Fruit fly (Drosophila melanogaster): ENCODE data around the gene CG43999.

CG43999 gene

DNA sequence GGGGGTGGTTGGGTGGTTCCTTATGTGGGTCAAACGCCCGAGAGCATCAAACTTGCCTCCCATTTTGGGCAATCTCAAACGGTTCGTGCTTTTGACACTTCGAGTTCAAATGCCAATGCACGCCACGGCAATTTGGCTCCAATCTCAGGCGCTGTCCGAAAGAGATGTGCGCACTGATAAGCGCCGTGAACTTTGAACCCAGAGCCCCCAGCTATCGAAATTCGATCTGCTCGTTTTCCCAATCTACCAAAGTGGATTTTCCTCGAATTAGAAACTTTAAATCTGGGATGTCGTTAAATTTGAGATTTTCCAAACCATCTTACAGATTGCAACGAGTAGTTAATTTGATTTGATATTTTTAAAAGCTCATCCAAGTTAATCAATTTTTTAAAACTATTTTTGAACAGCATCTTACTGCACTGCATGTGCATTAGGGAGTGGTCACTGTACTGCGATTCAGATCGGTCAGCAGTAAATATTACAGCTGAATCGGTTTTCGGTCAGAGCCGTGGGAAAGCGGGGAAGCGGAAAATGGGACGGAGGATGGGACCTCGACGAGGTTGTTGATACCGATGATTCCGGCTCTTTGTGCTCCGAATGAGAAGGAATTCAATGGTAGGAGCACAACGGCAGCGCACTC is 44.6 kb downstream of the CG43999 start:
- no peak for TF ChIP-seq CG9948 (tag; optimal IDR thresholded peaks at IDR 0.05)
- TF ChIP-seq CG12605 (GFP tag; IDR thresholded peaks at IDR 0.05), result no peak
- peak; percentile 67 for TF ChIP-seq EcR (GFP tag; optimal IDR thresholded peaks at IDR 0.05)
- TF ChIP-seq CG17806 (tag; optimal IDR thresholded peaks at IDR 0.05), result no peak

DNA sequence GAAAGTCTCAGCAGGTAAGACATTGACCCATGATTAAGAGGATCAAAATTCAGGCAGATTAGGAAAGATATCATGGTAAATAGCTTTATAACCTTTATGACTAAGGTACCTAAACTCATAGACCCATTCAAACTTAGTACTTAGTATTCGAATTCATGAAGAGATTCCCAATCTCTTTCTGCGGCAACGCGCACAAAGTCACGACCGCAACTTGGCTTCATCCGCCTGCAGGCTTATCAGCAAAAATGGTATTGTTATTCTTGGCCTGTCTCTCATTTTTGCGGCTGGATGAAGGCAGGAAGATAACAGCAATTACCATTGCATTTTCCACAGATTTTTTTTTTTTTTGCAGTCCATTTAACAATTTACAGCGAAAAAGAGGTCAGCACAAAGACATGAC is 48.5 kb downstream of the CG43999 start:
- TF ChIP-seq CG8159 (tag; optimal IDR thresholded peaks at IDR 0.05) (no peak), CG17806 (tag; optimal IDR thresholded peaks at IDR 0.05) (no peak), CG12605 (GFP tag; IDR thresholded peaks at IDR 0.05) (no peak), CG9948 (tag; optimal IDR thresholded peaks at IDR 0.05) (no peak), CG15710 (tag; optimal IDR thresholded peaks at IDR 0.05) (no peak), rn (GFP tag; IDR thresholded peaks at IDR 0.05) (no peak), fd96Ca (GFP tag; IDR thresholded peaks at IDR 0.05) (no peak), Pif1B (GFP tag; optimal IDR thresholded peaks at IDR 0.05) (no peak), gl (tag; optimal IDR thresholded peaks at IDR 0.05) (no peak)

DNA sequence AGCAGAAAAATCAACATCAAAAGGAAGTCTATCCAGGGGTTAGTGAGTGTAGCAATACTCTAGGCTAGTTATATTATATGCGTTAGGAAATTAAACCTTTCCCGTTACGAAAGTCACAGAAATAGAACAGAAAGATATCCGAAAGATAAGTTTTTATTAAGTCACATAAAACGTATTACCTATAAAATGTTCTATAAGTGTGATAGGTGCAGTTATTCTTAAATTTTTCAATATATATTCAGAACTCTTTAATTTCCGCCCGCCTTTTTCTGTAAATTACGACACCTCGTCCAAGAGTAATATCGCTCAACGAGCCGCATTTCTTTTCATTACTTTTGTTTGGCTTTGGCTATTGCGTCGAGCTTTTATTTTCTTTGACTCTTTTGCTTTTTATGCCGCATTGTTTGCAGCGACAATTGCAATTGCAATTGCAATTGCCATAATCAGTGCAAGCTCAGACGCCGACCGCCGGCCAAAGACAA is 50.4 kb downstream of the CG43999 start:
- TF ChIP-seq CG13204 (GFP tag; optimal IDR thresholded peaks at IDR 0.05), result no peak
- TF ChIP-seq CG15710 (tag; optimal IDR thresholded peaks at IDR 0.05), result peak; percentile 73
- peak; percentile 52 for TF ChIP-seq CG34367 (tag; optimal IDR thresholded peaks at IDR 0.05)
- peak; percentile 80 for TF ChIP-seq CG8159 (tag; optimal IDR thresholded peaks at IDR 0.05)
- TF ChIP-seq CG8301 (tag; optimal IDR thresholded peaks at IDR 0.05), result peak; percentile 80
- peak; percentile 81 for TF ChIP-seq CG14655 (GFP tag; optimal IDR thresholded peaks at IDR 0.05)
- TF ChIP-seq CG12605 (GFP tag; IDR thresholded peaks at IDR 0.05), result no peak
- peak; percentile 57 for TF ChIP-seq D1 (tag; optimal IDR thresholded peaks at IDR 0.05)
- peak; percentile 41 for TF ChIP-seq Pif1A (GFP tag; optimal IDR thresholded peaks at IDR 0.05)
- peak; percentile 70 for TF ChIP-seq CG9948 (tag; optimal IDR thresholded peaks at IDR 0.05)
- peak; percentile 69 for TF ChIP-seq CG17806 (tag; optimal IDR thresholded peaks at IDR 0.05)
- TF ChIP-seq CG10348 (GFP tag; IDR thresholded peaks at IDR 0.05), result no peak
- TF ChIP-seq fd96Ca (GFP tag; IDR thresholded peaks at IDR 0.05), result 0 out of 3 replicates have a peak, but pooled peaks have one; percentile 14
